Worm (Caenorhabditis elegans) whole organism, young adult: ENCODE measurements around the gene C55A6.6.

Source experiments
- B0019.2 ChIP-seq: fragments of 200-800 bp; sonication (Bioruptor generic); conservative IDR thresholded peaks from 2 replicates; pipeline ENCODE4 v1.3.6; 2022; ENCODE audit warnings: missing genetic modification reagents, missing genetic modification characterization, missing compliant biosample characterization
- B0336.3 ChIP-seq: fragments of 200-800 bp; sonication (Bioruptor generic); IDR thresholded peaks from 2 replicates; pipeline ENCODE4 v1.3.6; 2022; ENCODE audit warnings: missing genetic modification characterization, missing compliant biosample characterization
- F22D6.2 ChIP-seq: sonication (generic microtip); optimal IDR thresholded peaks from 2 replicates; lab custom pipeline; 2016; ENCODE audit warnings: mild to moderate bottlenecking, missing genetic modification characterization, missing compliant biosample characterization
- F55B11.4 ChIP-seq: sonication (generic microtip); optimal IDR thresholded peaks from 2 replicates; lab custom pipeline; 2016; ENCODE audit warnings: missing compliant biosample characterization, missing genetic modification characterization, borderline replicate concordance; ENCODE audit not compliant: insufficient read depth
- T07F8.4 ChIP-seq: sonication (generic microtip); optimal IDR thresholded peaks from 2 replicates; lab custom pipeline; 2016; ENCODE audit warnings: mild to moderate bottlenecking, missing genetic modification characterization, moderate library complexity, missing compliant biosample characterization
- Y95B8A.8 ChIP-seq: fragments of 200-800 bp; sonication (Bioruptor generic); IDR thresholded peaks from 2 replicates; pipeline ENCODE4 v1.3.6; 2022; ENCODE audit warnings: missing genetic modification reagents, missing genetic modification characterization, missing compliant biosample characterization
- akir-1 ChIP-seq: fragments of 200-800 bp; sonication (Bioruptor generic); optimal IDR thresholded peaks from 2 replicates; lab custom pipeline; 2018; ENCODE audit warnings: mild to moderate bottlenecking, missing genetic modification characterization, moderate library complexity, missing compliant biosample characterization
- aptf-3 ChIP-seq: fragments of 200-800 bp; sonication (Bioruptor generic); IDR thresholded peaks from 2 replicates; pipeline ENCODE4 v1.3.6; 2022; ENCODE audit warnings: missing genetic modification characterization, missing compliant biosample characterization
- atf-7 ChIP-seq: sonication (generic microtip); optimal IDR thresholded peaks from 2 replicates; lab custom pipeline; 2017; ENCODE audit warnings: mild to moderate bottlenecking, missing genetic modification characterization, missing compliant biosample characterization
- athp-1 ChIP-seq: sonication (generic microtip); optimal IDR thresholded peaks from 2 replicates; lab custom pipeline; 2017; ENCODE audit warnings: mild to moderate bottlenecking, missing genetic modification characterization, missing compliant biosample characterization
- attf-5 ChIP-seq: fragments of 200-800 bp; sonication (Bioruptor generic); optimal IDR thresholded peaks from 2 replicates; lab custom pipeline; 2018; ENCODE audit warnings: mild to moderate bottlenecking, missing genetic modification characterization, missing compliant biosample characterization
- bed-1 ChIP-seq: fragments of 200-800 bp; sonication (Bioruptor generic); IDR thresholded peaks from 2 replicates; pipeline ENCODE4 v1.3.6; 2022; ENCODE audit warnings: missing genetic modification reagents, missing genetic modification characterization, missing compliant biosample characterization
- cebp-1 ChIP-seq, 2 experiments: fragments of 200-800 bp in 1 of 2; sonication (Bioruptor generic) in 1 of 2; sonication (generic microtip) in 1 of 2; IDR thresholded peaks in 1 of 2; optimal IDR thresholded peaks in 1 of 2; 2 replicates each; pipeline versions ENCODE4 v1.3.6 to Lab custom; 2017 to 2022; ENCODE audit warnings: missing compliant biosample characterization in 2 of 2, missing genetic modification characterization in 2 of 2, mild to moderate bottlenecking in 1 of 2, missing genetic modification reagents in 1 of 2, moderate library complexity in 1 of 2
- ceh-100 ChIP-seq: fragments of 200-800 bp; sonication (Bioruptor generic); IDR thresholded peaks from 2 replicates; pipeline ENCODE4 v1.3.6; 2022; ENCODE audit warnings: missing genetic modification reagents, missing genetic modification characterization, missing compliant biosample characterization
- ceh-27 ChIP-seq: fragments of 200-800 bp; sonication (Bioruptor generic); optimal IDR thresholded peaks from 2 replicates; lab custom pipeline; 2018; ENCODE audit warnings: mild to moderate bottlenecking, missing genetic modification characterization, moderate library complexity, missing compliant biosample characterization
- ceh-40 ChIP-seq: fragments of 200-800 bp; sonication (Bioruptor generic); IDR thresholded peaks from 2 replicates; pipeline ENCODE4 v1.3.6; 2022; ENCODE audit warnings: missing genetic modification characterization, missing compliant biosample characterization
- ceh-91 ChIP-seq: fragments of 200-800 bp; sonication (Bioruptor generic); IDR thresholded peaks from 2 replicates; pipeline ENCODE4 v1.3.6; 2022; ENCODE audit warnings: missing genetic modification reagents, missing genetic modification characterization, missing compliant biosample characterization
- die-1 ChIP-seq: sonication (generic microtip); optimal IDR thresholded peaks from 2 replicates; lab custom pipeline; 2016; ENCODE audit warnings: missing genotype, mild to moderate bottlenecking, missing genetic modification characterization, missing compliant biosample characterization
- dpff-1 ChIP-seq: sonication (generic microtip); optimal IDR thresholded peaks from 2 replicates; lab custom pipeline; 2017; ENCODE audit warnings: mild to moderate bottlenecking, missing genetic modification characterization, missing compliant biosample characterization
- dpl-1 ChIP-seq: fragments of 150-350 bp; optimal IDR thresholded peaks from 2 replicates; lab custom pipeline; 2014; ENCODE audit warnings: missing biosample characterization, missing genetic modification reagents, missing genetic modification characterization
- egl-18 ChIP-seq: fragments of 200-800 bp; sonication (Bioruptor generic); IDR thresholded peaks from 2 replicates; pipeline ENCODE4 v1.3.6; 2022; ENCODE audit warnings: missing genetic modification reagents, missing genetic modification characterization, missing compliant biosample characterization
- egrh-3 ChIP-seq: fragments of 200-800 bp; sonication (Bioruptor generic); IDR thresholded peaks from 2 replicates; pipeline ENCODE4 v1.3.6; 2022; ENCODE audit warnings: missing genetic modification reagents, missing genetic modification characterization, missing compliant biosample characterization
- ets-4 ChIP-seq: fragments of 200-800 bp; sonication (Bioruptor generic); optimal IDR thresholded peaks from 2 replicates; lab custom pipeline; 2018; ENCODE audit warnings: mild to moderate bottlenecking, missing genetic modification characterization, missing compliant biosample characterization
- fkh-3 ChIP-seq: sonication (generic microtip); optimal IDR thresholded peaks from 2 replicates; lab custom pipeline; 2016; ENCODE audit warnings: mild to moderate bottlenecking, missing genetic modification characterization, missing compliant biosample characterization
- gei-17 ChIP-seq: fragments of 200-800 bp; sonication (Bioruptor generic); optimal IDR thresholded peaks from 2 replicates; lab custom pipeline; 2018; ENCODE audit warnings: mild to moderate bottlenecking, missing genetic modification characterization, missing compliant biosample characterization
- him-1 ChIP-seq: sonication (generic microtip); optimal IDR thresholded peaks from 2 replicates; lab custom pipeline; 2016; ENCODE audit warnings: missing genotype, missing genetic modification reagents, missing genetic modification characterization, missing compliant biosample characterization
- hlh-12 ChIP-seq: sonication (generic microtip); optimal IDR thresholded peaks from 2 replicates; lab custom pipeline; 2016; ENCODE audit warnings: missing genetic modification characterization, missing compliant biosample characterization
- hmg-1.2 ChIP-seq: fragments of 200-800 bp; sonication (Bioruptor generic); IDR thresholded peaks from 2 replicates; pipeline ENCODE4 v1.3.6; 2022; ENCODE audit warnings: missing genetic modification reagents, missing genetic modification characterization, missing compliant biosample characterization
- hmg-20 ChIP-seq: fragments of 200-800 bp; sonication (Bioruptor generic); IDR thresholded peaks from 2 replicates; pipeline ENCODE4 v1.3.6; 2022; ENCODE audit warnings: missing genetic modification reagents, missing genetic modification characterization, missing compliant biosample characterization
- lin-40 ChIP-seq: sonication (generic microtip); optimal IDR thresholded peaks from 2 replicates; lab custom pipeline; 2016; ENCODE audit warnings: missing genetic modification characterization, mild to moderate bottlenecking, missing compliant biosample characterization, missing genotype, missing genetic modification reagents
- lsy-27 ChIP-seq: sonication (generic microtip); optimal IDR thresholded peaks from 2 replicates; lab custom pipeline; 2017; ENCODE audit warnings: missing genetic modification characterization, mild to moderate bottlenecking, missing compliant biosample characterization, antibody characterized with exemption, missing genotype, borderline replicate concordance; ENCODE audit not compliant: insufficient read depth
- nfya-1 ChIP-seq: sonication (generic microtip); optimal IDR thresholded peaks from 2 replicates; lab custom pipeline; 2017; ENCODE audit warnings: antibody characterized with exemption, missing compliant biosample characterization, missing genetic modification characterization, borderline replicate concordance; ENCODE audit not compliant: insufficient read depth
- nfya-2 ChIP-seq: fragments of 200-800 bp; sonication (Bioruptor generic); IDR thresholded peaks from 2 replicates; pipeline ENCODE4 v1.3.6; 2022; ENCODE audit warnings: missing genetic modification reagents, missing genetic modification characterization, missing compliant biosample characterization
- nhr-27 ChIP-seq: fragments of 200-800 bp; sonication (Bioruptor generic); optimal IDR thresholded peaks from 2 replicates; lab custom pipeline; 2018; ENCODE audit warnings: mild to moderate bottlenecking, missing genetic modification characterization, moderate library complexity, missing compliant biosample characterization
- nhr-80 ChIP-seq: sonication (generic microtip); optimal IDR thresholded peaks from 2 replicates; lab custom pipeline; 2016; ENCODE audit warnings: missing genetic modification characterization, missing compliant biosample characterization
- rcor-1 ChIP-seq: fragments of 200-800 bp; sonication (Bioruptor generic); IDR thresholded peaks from 2 replicates; pipeline ENCODE4 v1.3.6; 2022; ENCODE audit warnings: missing genetic modification reagents, missing genetic modification characterization, missing compliant biosample characterization
- rec-8 ChIP-seq, 2 experiments: sonication (generic microtip); optimal IDR thresholded peaks; 2 replicates each; lab custom pipeline; 2016; ENCODE audit warnings: mild to moderate bottlenecking in 2 of 2, missing genetic modification characterization in 2 of 2, missing genetic modification reagents in 2 of 2, missing genotype in 2 of 2, missing biosample characterization in 1 of 2, missing compliant biosample characterization in 1 of 2, moderate library complexity in 1 of 2
- sea-2 ChIP-seq: fragments of 200-800 bp; sonication (Bioruptor generic); IDR thresholded peaks from 2 replicates; pipeline ENCODE4 v1.3.6; 2022; ENCODE audit warnings: missing genetic modification characterization, missing compliant biosample characterization
- snpc-4 ChIP-seq, 5 experiments: fragments of 150-350 bp in 1 of 5; sonication (generic microtip) in 4 of 5; optimal IDR thresholded peaks; 2 replicates each; lab custom pipeline; 2014 to 2018; ENCODE audit warnings: missing genetic modification characterization in 5 of 5, missing biosample characterization in 3 of 5, antibody characterized with exemption in 2 of 5, mild to moderate bottlenecking in 2 of 5, missing compliant biosample characterization in 2 of 5, missing genotype in 2 of 5, moderate library complexity in 2 of 5, missing genetic modification reagents in 1 of 5
- sptf-2 ChIP-seq: fragments of 200-800 bp; sonication (Bioruptor generic); optimal IDR thresholded peaks from 2 replicates; lab custom pipeline; 2018; ENCODE audit warnings: mild to moderate bottlenecking, missing genetic modification characterization, missing compliant biosample characterization
- xnd-1 ChIP-seq: sonication (generic microtip); optimal IDR thresholded peaks from 2 replicates; lab custom pipeline; 2016; ENCODE audit warnings: missing genotype, missing genetic modification reagents, missing genetic modification characterization, missing compliant biosample characterization
- zfh-2 ChIP-seq: fragments of 200-800 bp; sonication (Bioruptor generic); conservative IDR thresholded peaks from 2 replicates; pipeline ENCODE4 v1.3.6; 2022; ENCODE audit warnings: missing genetic modification reagents, missing genetic modification characterization, missing compliant biosample characterization
- zim-3 ChIP-seq: sonication (generic microtip); optimal IDR thresholded peaks from 2 replicates; lab custom pipeline; 2017; ENCODE audit warnings: mild to moderate bottlenecking, missing genetic modification characterization, moderate library complexity, missing compliant biosample characterization

C55A6.6 gene

DNA sequence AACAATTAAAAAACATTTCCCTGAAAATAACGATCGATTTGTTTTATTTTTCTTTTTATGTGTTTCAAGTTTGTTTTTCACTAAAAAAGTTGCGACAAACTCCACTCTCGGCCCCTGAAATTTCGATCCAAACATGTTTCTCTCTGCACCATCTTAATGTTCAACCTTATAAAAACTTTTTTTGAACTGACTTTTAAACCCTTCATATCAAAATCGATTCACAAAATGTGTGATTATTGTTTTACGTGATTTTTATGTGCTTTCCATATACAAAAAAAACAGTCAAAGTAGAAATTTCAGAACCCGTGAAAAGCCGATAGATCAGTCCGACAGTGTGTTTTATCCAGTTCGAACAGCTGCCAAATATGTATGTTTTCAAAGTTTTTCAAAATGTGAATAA lies 13.0 kb upstream of the C55A6.6 start, which contains the start of gene ccch-1:
TSS of gene ccch-1 (plus strand) at position 301 of the 400 bp plus-strand sequence.
- TF ChIP-seq die-1 (tag; lab: Kevin White, UChicago) (no peak), atf-7 (tag; lab: Kevin White, UChicago) (no peak), snpc-4 (GFP tag; optimal IDR thresholded peaks at IDR 0.05; lab: Kevin White, UChicago) (no peak), snpc-4 (tag; optimal IDR thresholded peaks at IDR 0.05; lab: Kevin White, UChicago) (no peak), akir-1 (GFP tag; lab: Kevin White, UChicago) (no peak), ceh-40 (GFP tag; lab: Robert Waterston, UW) (no peak), ceh-100 (GFP tag; lab: Robert Waterston, UW) (no peak), nhr-80 (tag; lab: Kevin White, UChicago) (no peak), rcor-1 (GFP tag; lab: Robert Waterston, UW) (no peak)

DNA sequence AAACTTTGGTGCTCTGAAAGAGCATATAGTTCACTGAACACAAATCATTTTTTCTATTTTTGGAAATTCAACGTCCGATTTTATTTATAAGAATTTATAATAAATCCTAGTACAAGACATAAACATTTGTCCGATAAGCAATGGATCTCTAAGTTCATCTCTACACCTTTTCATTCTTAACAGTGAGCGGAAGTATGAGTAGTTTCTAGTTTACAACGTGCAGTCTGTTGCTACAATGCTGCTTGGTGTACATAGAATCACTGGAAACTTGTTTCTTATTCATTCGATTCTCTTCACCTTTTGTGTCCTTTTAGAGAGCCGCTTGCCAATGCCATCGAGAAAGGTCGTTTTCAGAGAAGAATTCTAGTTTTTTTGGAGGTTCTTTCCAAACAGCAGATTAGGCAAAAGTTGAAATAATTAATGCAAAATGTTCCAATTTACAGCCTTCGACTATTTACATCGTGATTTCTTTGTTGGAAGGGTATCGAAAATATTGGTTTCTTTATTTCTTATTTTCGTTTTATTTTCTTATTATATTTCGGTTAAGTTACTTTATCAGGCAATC lies 12.5 kb upstream of the C55A6.6 start:
- TF ChIP-seq ets-4 (GFP tag; lab: Kevin White, UChicago), result no peak
- no peak for TF ChIP-seq hmg-20 (GFP tag; lab: Robert Waterston, UW)
- TF ChIP-seq B0336.3 (GFP tag; lab: Robert Waterston, UW), result no peak
- no peak for TF ChIP-seq nhr-27
- no peak for TF ChIP-seq hmg-1.2 (GFP tag; lab: Robert Waterston, UW)
- TF ChIP-seq zim-3 (tag; lab: Kevin White, UChicago), result no peak
- no peak for TF ChIP-seq dpl-1 (GFP tag; lab: Kevin White, UChicago)
- TF ChIP-seq him-1 (tag; lab: Kevin White, UChicago), result no peak
- TF ChIP-seq Y95B8A.8, result no peak
- no peak for TF ChIP-seq T07F8.4 (tag; lab: Kevin White, UChicago)
- no peak for TF ChIP-seq egrh-3 (GFP tag; lab: Robert Waterston, UW)
- TF ChIP-seq aptf-3 (GFP tag; lab: Robert Waterston, UW), result no peak
- TF ChIP-seq egl-18, result no peak
- no peak for TF ChIP-seq rcor-1 (GFP tag; lab: Robert Waterston, UW)
- TF ChIP-seq hlh-12 (tag; lab: Kevin White, UChicago), result no peak
- no peak for TF ChIP-seq gei-17 (GFP tag; lab: Kevin White, UChicago)
- no peak for TF ChIP-seq B0019.2 (GFP tag; lab: Robert Waterston, UW)

ce11 chrV:11525338-11525737 lies 10.8 kb upstream of the C55A6.6 start:
- TF ChIP-seq ceh-27, result no peak
- peak; percentile 69 for TF ChIP-seq zfh-2 (GFP tag; lab: Robert Waterston, UW)
- TF ChIP-seq egrh-3 (GFP tag; lab: Robert Waterston, UW), result no peak
- no peak for TF ChIP-seq athp-1 (tag; lab: Kevin White, UChicago)
- no peak for TF ChIP-seq fkh-3 (tag; lab: Kevin White, UChicago)
- TF ChIP-seq nfya-1 (tag; lab: Kevin White, UChicago), result no peak
- TF ChIP-seq nfya-2 (GFP tag; lab: Robert Waterston, UW), result no peak

DNA sequence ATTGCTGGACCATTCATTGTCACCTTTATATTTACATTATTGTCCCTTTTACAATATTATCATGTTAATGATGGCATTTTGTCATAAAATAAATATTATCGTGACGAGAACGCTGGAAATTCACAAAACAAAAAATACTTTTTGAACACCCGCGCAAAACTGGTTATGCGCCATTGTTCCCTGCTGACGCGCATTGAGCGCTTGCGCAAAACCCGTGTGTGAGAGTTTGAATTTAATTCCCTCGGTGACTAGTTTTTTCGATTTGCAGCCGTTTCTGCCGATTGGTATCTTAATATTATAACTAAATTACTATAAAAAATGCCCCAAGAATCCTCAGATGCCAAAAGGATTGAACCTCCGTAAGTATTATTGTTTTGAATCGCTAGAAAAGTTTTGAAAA lies 6.9 kb upstream of the C55A6.6 start, which contains the start of gene pafo-1:
TSS of gene pafo-1 (plus strand) at position 256 of the 400 bp plus-strand sequence.
- peak; percentile 87 for TF ChIP-seq lin-40 (tag; lab: Kevin White, UChicago)
- peak; percentile 65 for TF ChIP-seq xnd-1 (tag; lab: Kevin White, UChicago)
- TF ChIP-seq dpff-1 (tag; lab: Kevin White, UChicago), result no peak
- peak; percentile 45 for TF ChIP-seq F22D6.2 (tag; lab: Kevin White, UChicago)
- TF ChIP-seq ceh-91 (GFP tag; lab: Robert Waterston, UW), result peak; percentile 35; the same call in 1 of the 2 replicates
- TF ChIP-seq attf-5, result peak; percentile 89
- no peak for TF ChIP-seq bed-1 (GFP tag; lab: Robert Waterston, UW)
- no peak for TF ChIP-seq cebp-1 (GFP tag; IDR thresholded peaks at IDR 0.05; lab: Robert Waterston, UW)
- TF ChIP-seq cebp-1 (tag; optimal IDR thresholded peaks at IDR 0.05; lab: Kevin White, UChicago), result no peak
- no peak for TF ChIP-seq lsy-27 (tag; lab: Kevin White, UChicago)
- no peak for TF ChIP-seq sptf-2 (GFP tag; lab: Kevin White, UChicago)
- no peak for TF ChIP-seq rec-8 (tag; optimal IDR thresholded peaks at IDR 0.05; lab: Kevin White, UChicago)
- TF ChIP-seq F55B11.4 (tag; lab: Kevin White, UChicago), result no peak
- TF ChIP-seq die-1 (tag; lab: Kevin White, UChicago), result no peak
- TF ChIP-seq sea-2 (GFP tag; lab: Robert Waterston, UW), result no peak
- no peak for TF ChIP-seq ceh-40 (GFP tag; lab: Robert Waterston, UW)
